Worm (Caenorhabditis elegans) whole organism, late embryonic: ENCODE results near the gene klc-2.

Experiments used
- ets-4 ChIP-seq: sonication (generic microtip); optimal IDR thresholded peaks from 2 replicates; lab custom pipeline; 2016; ENCODE audit warnings: missing genetic modification characterization, missing compliant biosample characterization
- fkh-10 ChIP-seq: fragments of 150-350 bp; optimal IDR thresholded peaks from 2 replicates; lab custom pipeline; 2014; ENCODE audit warnings: missing biosample characterization, missing genetic modification reagents, missing genetic modification characterization
- madf-2 ChIP-seq: sonication (generic microtip); optimal IDR thresholded peaks from 2 replicates; lab custom pipeline; 2017; ENCODE audit warnings: missing genetic modification characterization, missing compliant biosample characterization
- zip-5 ChIP-seq: sonication (generic microtip); optimal IDR thresholded peaks from 2 replicates; lab custom pipeline; 2016; ENCODE audit warnings: missing genetic modification characterization, missing compliant biosample characterization

- TF ChIP-seq ets-4 = no peak
- no peak for TF ChIP-seq madf-2 (tag; lab: Kevin White, UChicago)
- no peak for TF ChIP-seq fkh-10 (GFP tag; lab: Kevin White, UChicago)
- no peak for TF ChIP-seq zip-5 (tag; lab: Kevin White, UChicago)
Observed at ce11 chrV:5558590-5558989, 22.6 kb downstream of the klc-2 start, which contains the start of gene glb-5.
